Worm (Caenorhabditis elegans) whole organism, L4 larva: Measurements from ENCODE around the gene ser-2.

ENCODE experiments used
- F10B5.3 ChIP-seq: sonication (generic microtip); optimal IDR thresholded peaks from 2 replicates; lab custom pipeline; 2016; ENCODE audit warnings: mild to moderate bottlenecking, missing genetic modification characterization, missing compliant biosample characterization
- F26F4.8 ChIP-seq: fragments of 200-800 bp; sonication (Bioruptor generic); conservative IDR thresholded peaks from 2 replicates; pipeline ENCODE4 v1.3.6; 2022; ENCODE audit warnings: missing genetic modification characterization, missing compliant biosample characterization
- F37D6.2 ChIP-seq: sonication (generic microtip); optimal IDR thresholded peaks from 2 replicates; lab custom pipeline; 2016; ENCODE audit warnings: mild to moderate bottlenecking, missing genetic modification characterization, missing compliant biosample characterization
- F44E2.7 ChIP-seq: fragments of 200-800 bp; sonication (Bioruptor generic); IDR thresholded peaks from 2 replicates; pipeline ENCODE4 v2.1.2; 2022; ENCODE audit warnings: missing genetic modification characterization, missing compliant biosample characterization
- F49E8.2 ChIP-seq: sonication (generic microtip); optimal IDR thresholded peaks from 2 replicates; lab custom pipeline; 2016; ENCODE audit warnings: missing compliant biosample characterization, mild to moderate bottlenecking, missing genetic modification characterization, borderline replicate concordance
- T20F7.1 ChIP-seq: fragments of 200-800 bp; sonication (Bioruptor generic); optimal IDR thresholded peaks from 2 replicates; lab custom pipeline; 2018; ENCODE audit warnings: mild to moderate bottlenecking, missing genetic modification characterization, missing compliant biosample characterization
- T26A8.4 ChIP-seq: fragments of 200-800 bp; sonication (Bioruptor generic); IDR thresholded peaks from 2 replicates; pipeline ENCODE4 v1.3.6; 2022; ENCODE audit warnings: missing genetic modification characterization, missing compliant biosample characterization
- aha-1 ChIP-seq: fragments of 150-350 bp; peaks from one replicate; lab custom pipeline; 2014; ENCODE audit warnings: missing biosample characterization, missing genetic modification characterization
- aly-2 ChIP-seq: sonication (generic microtip); optimal IDR thresholded peaks from 2 replicates; lab custom pipeline; 2018; ENCODE audit warnings: missing biosample characterization, missing genetic modification characterization
- ceh-20 ChIP-seq: fragments of 200-800 bp; sonication (Bioruptor generic); IDR thresholded peaks from 2 replicates; pipeline ENCODE4 v1.3.6; 2022; ENCODE audit warnings: missing genetic modification reagents, missing genetic modification characterization, missing compliant biosample characterization
- ceh-32 ChIP-seq: sonication (generic microtip); optimal IDR thresholded peaks from 2 replicates; lab custom pipeline; 2016; ENCODE audit warnings: mild to moderate bottlenecking, missing genetic modification characterization, missing compliant biosample characterization; ENCODE audit not compliant: poor library complexity
- ceh-62 ChIP-seq: sonication (generic microtip); optimal IDR thresholded peaks from 2 replicates; lab custom pipeline; 2017; ENCODE audit warnings: missing biosample characterization, missing genetic modification characterization
- ces-1 ChIP-seq: fragments of 150-350 bp; sonication (generic microtip); optimal IDR thresholded peaks from 4 replicates; lab custom pipeline; 2014; ENCODE audit warnings: missing biosample characterization, missing genetic modification reagents, missing genetic modification characterization
- ctbp-1 ChIP-seq: fragments of 200-800 bp; sonication (Bioruptor generic); IDR thresholded peaks from 2 replicates; pipeline ENCODE4 v1.3.6; 2022; ENCODE audit warnings: missing genetic modification reagents, missing genetic modification characterization, missing compliant biosample characterization
- daf-12 ChIP-seq: fragments of 150-350 bp; optimal IDR thresholded peaks from 2 replicates; lab custom pipeline; 2014; ENCODE audit warnings: missing biosample characterization, missing genetic modification reagents, missing genetic modification characterization
- dmd-6 ChIP-seq: fragments of 200-800 bp; sonication (Bioruptor generic); IDR thresholded peaks from 2 replicates; pipeline ENCODE4 v1.3.6; 2022; ENCODE audit warnings: missing genetic modification reagents, missing genetic modification characterization, missing compliant biosample characterization
- dmd-9 ChIP-seq: fragments of 200-800 bp; sonication (Bioruptor generic); IDR thresholded peaks from 2 replicates; pipeline ENCODE4 v1.3.6; 2022; ENCODE audit warnings: missing genetic modification reagents, missing genetic modification characterization, missing compliant biosample characterization
- dpl-1 ChIP-seq: fragments of 150-350 bp; optimal IDR thresholded peaks from 2 replicates; lab custom pipeline; 2014; ENCODE audit warnings: missing biosample characterization, missing genetic modification reagents, missing genetic modification characterization
- dve-1 ChIP-seq: sonication (generic microtip); optimal IDR thresholded peaks from 2 replicates; lab custom pipeline; 2017; ENCODE audit warnings: antibody characterized with exemption, mild to moderate bottlenecking, missing genetic modification characterization, missing compliant biosample characterization; ENCODE audit not compliant: insufficient read depth
- gei-8 ChIP-seq: fragments of 200-800 bp; sonication (Bioruptor generic); optimal IDR thresholded peaks from 2 replicates; lab custom pipeline; 2018; ENCODE audit warnings: mild to moderate bottlenecking, missing genetic modification characterization, missing compliant biosample characterization
- hlh-11 ChIP-seq: fragments of 200-800 bp; sonication (Bioruptor generic); optimal IDR thresholded peaks from 2 replicates; lab custom pipeline; 2018; ENCODE audit warnings: mild to moderate bottlenecking, missing genetic modification characterization, missing compliant biosample characterization
- hlh-30 ChIP-seq: sonication (generic microtip); optimal IDR thresholded peaks from 2 replicates; lab custom pipeline; 2017; ENCODE audit warnings: antibody characterized with exemption, mild to moderate bottlenecking, missing genetic modification characterization, missing compliant biosample characterization; ENCODE audit not compliant: insufficient read depth
- lim-7 ChIP-seq: fragments of 200-800 bp; sonication (Bioruptor generic); IDR thresholded peaks from 2 replicates; pipeline ENCODE4 v1.3.6; 2022; ENCODE audit warnings: missing genetic modification characterization, missing compliant biosample characterization
- lin-29 ChIP-seq: fragments of 200-800 bp; sonication (Bioruptor generic); IDR thresholded peaks from 2 replicates; pipeline ENCODE4 v1.3.6; 2022; ENCODE audit warnings: missing genetic modification reagents, missing genetic modification characterization, missing compliant biosample characterization
- lin-39 ChIP-seq: fragments of 150-350 bp; optimal IDR thresholded peaks from 2 replicates; lab custom pipeline; 2014; ENCODE audit warnings: missing biosample characterization, missing genetic modification reagents, missing genetic modification characterization
- lsy-2 ChIP-seq, 2 experiments: fragments of 150-350 bp in 1 of 2; sonication (generic microtip) in 1 of 2; optimal IDR thresholded peaks; 2 replicates each; lab custom pipeline; 2014 to 2017; ENCODE audit warnings: missing biosample characterization in 2 of 2, missing genetic modification characterization in 2 of 2
- madf-5 ChIP-seq, 2 experiments: fragments of 200-800 bp; sonication (Bioruptor generic); IDR thresholded peaks; 2 replicates each; pipeline ENCODE4 v1.3.6; 2022; ENCODE audit warnings: missing compliant biosample characterization in 2 of 2, missing genetic modification characterization in 2 of 2
- mdl-1 ChIP-seq, 2 experiments: fragments of 150-350 bp in 1 of 2; sonication (generic microtip) in 1 of 2; optimal IDR thresholded peaks; 2 replicates each; lab custom pipeline; 2014 to 2017; ENCODE audit warnings: missing biosample characterization in 2 of 2, missing genetic modification characterization in 2 of 2
- mdt-29 ChIP-seq: fragments of 200-800 bp; sonication (Bioruptor generic); IDR thresholded peaks from 2 replicates; pipeline ENCODE4 v1.3.6; 2022; ENCODE audit warnings: missing genetic modification reagents, missing genetic modification characterization, missing compliant biosample characterization
- mep-1 ChIP-seq: fragments of 150-350 bp; sonication (generic microtip); optimal IDR thresholded peaks from 3 replicates; lab custom pipeline; 2014; ENCODE audit warnings: missing biosample characterization, missing genetic modification characterization
- mxl-2 ChIP-seq: fragments of 200-800 bp; sonication (Bioruptor generic); conservative IDR thresholded peaks from 2 replicates; pipeline ENCODE4 v1.3.6; 2022; ENCODE audit warnings: missing genetic modification reagents, missing genetic modification characterization, missing compliant biosample characterization
- nhr-10 ChIP-seq: fragments of 150-350 bp; optimal IDR thresholded peaks from 2 replicates; lab custom pipeline; 2014; ENCODE audit warnings: missing biosample characterization, missing genetic modification characterization
- nhr-11 ChIP-seq: fragments of 150-350 bp; optimal IDR thresholded peaks from 2 replicates; lab custom pipeline; 2014; ENCODE audit warnings: missing biosample characterization, missing genetic modification characterization
- nhr-25 ChIP-seq: sonication (generic microtip); optimal IDR thresholded peaks from 2 replicates; lab custom pipeline; 2017; ENCODE audit warnings: missing genetic modification characterization, mild to moderate bottlenecking, missing compliant biosample characterization, antibody characterized with exemption, moderate library complexity, borderline replicate concordance; ENCODE audit not compliant: insufficient read depth
- nhr-28 ChIP-seq: fragments of 150-350 bp; optimal IDR thresholded peaks from 2 replicates; lab custom pipeline; 2014; ENCODE audit warnings: missing biosample characterization, missing genetic modification characterization
- nhr-48 ChIP-seq: sonication (generic microtip); optimal IDR thresholded peaks from 2 replicates; lab custom pipeline; 2016; ENCODE audit warnings: mild to moderate bottlenecking, missing genetic modification characterization, missing compliant biosample characterization
- nhr-6 ChIP-seq: fragments of 150-350 bp; optimal IDR thresholded peaks from 2 replicates; lab custom pipeline; 2014; ENCODE audit warnings: missing biosample characterization, missing genetic modification characterization
- pha-4 ChIP-seq, 2 experiments: fragments of 150-350 bp in 1 of 2; fragments of 200-800 bp in 1 of 2; sonication (Bioruptor generic) in 1 of 2; IDR thresholded peaks in 1 of 2; optimal IDR thresholded peaks in 1 of 2; 2 replicates each; pipeline versions ENCODE4 v1.3.6 to Lab custom; 2014 to 2022; ENCODE audit warnings: missing genetic modification characterization in 2 of 2, missing genetic modification reagents in 2 of 2, missing biosample characterization in 1 of 2, missing compliant biosample characterization in 1 of 2
- rbr-2 ChIP-seq: sonication (generic microtip); optimal IDR thresholded peaks from 2 replicates; lab custom pipeline; 2016; ENCODE audit warnings: missing genotype, missing genetic modification characterization, missing compliant biosample characterization
- set-16 ChIP-seq: fragments of 200-800 bp; sonication (Bioruptor generic); IDR thresholded peaks from 2 replicates; pipeline ENCODE4 v1.3.6; 2022; ENCODE audit warnings: missing genetic modification reagents, missing genetic modification characterization, missing compliant biosample characterization
- snpc-1.2 ChIP-seq: fragments of 200-800 bp; sonication (Bioruptor generic); IDR thresholded peaks from 2 replicates; pipeline ENCODE4 v1.3.6; 2022; ENCODE audit warnings: missing genetic modification reagents, missing genetic modification characterization, missing compliant biosample characterization
- tag-97 ChIP-seq: fragments of 200-800 bp; sonication (Bioruptor generic); IDR thresholded peaks from 2 replicates; pipeline ENCODE4 v1.3.6; 2022; ENCODE audit warnings: missing genetic modification characterization, missing compliant biosample characterization
- zfp-2 ChIP-seq: sonication (generic microtip); optimal IDR thresholded peaks from 2 replicates; lab custom pipeline; 2016; ENCODE audit warnings: mild to moderate bottlenecking, missing genetic modification characterization, missing compliant biosample characterization
- ztf-11 ChIP-seq: fragments of 150-350 bp; optimal IDR thresholded peaks from 2 replicates; lab custom pipeline; 2014; ENCODE audit warnings: missing biosample characterization, missing genetic modification characterization
- ztf-7 ChIP-seq: fragments of 150-350 bp; optimal IDR thresholded peaks from 2 replicates; lab custom pipeline; 2014; ENCODE audit warnings: missing biosample characterization, missing genetic modification characterization

Gene ser-2

DNA sequence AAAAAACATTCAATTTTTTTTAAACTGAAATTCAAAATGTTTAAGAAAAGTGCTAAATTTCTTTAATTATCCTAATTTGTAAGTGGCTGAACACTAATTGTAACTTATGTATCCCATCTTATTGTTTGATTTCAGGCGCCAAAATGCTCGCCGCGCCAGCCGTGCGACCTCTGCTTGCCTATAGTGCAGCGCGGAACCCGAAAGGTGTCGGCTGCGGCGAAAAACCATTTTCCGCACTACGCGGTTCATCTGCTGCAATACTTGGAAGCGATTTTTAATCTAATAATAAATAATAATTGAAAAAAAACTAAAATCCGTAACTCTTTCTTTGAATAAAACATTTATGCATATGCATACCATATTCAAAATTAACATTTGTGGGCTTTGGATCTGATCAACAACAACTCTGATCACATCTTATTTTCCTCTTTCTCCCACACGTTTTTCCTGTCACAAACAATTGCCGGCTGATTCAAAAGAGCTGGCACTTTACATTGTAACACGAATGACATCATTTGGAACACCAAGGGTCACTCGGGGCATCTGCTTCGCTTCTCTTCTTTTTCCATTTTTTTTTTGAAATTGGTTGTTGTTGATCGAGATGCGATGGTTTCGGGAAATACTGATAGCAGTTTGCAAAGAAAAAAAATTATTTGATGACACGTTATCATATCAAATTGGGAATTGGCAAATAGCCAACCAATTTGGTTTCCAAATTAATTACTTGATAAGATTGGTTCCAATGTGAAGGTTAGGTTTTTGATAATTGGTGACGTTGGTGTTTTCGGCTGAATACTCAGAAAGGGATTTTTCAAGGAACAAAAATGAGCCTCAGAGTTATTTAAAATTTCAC is 42.8 kb upstream of the ser-2 start (continued):
- TF ChIP-seq dmd-9 (no peak), nhr-48 (tag; lab: Kevin White, UChicago) (no peak), F44E2.7 (GFP tag; lab: Robert Waterston, UW) (no peak), ceh-32 (peak; percentile 25), nhr-10 (no peak), lim-7 (GFP tag; lab: Robert Waterston, UW) (no peak), snpc-1.2 (no peak), mdt-29 (GFP tag; lab: Robert Waterston, UW) (no peak), F49E8.2 (tag; lab: Kevin White, UChicago) (no peak), dpl-1 (no peak), mdl-1 (tag; optimal IDR thresholded peaks at IDR 0.05; lab: Kevin White, UChicago) (peak in 1 of 2 experiments; percentile 44), T20F7.1 (GFP tag; lab: Kevin White, UChicago) (no peak), F10B5.3 (no peak), madf-5 (GFP tag; IDR thresholded peaks at IDR 0.05; lab: Robert Waterston, UW) (no peak), nhr-11 (tag; lab: Kevin White, UChicago) (no peak), nhr-25 (tag; lab: Kevin White, UChicago) (no peak), ztf-11 (tag; lab: Kevin White, UChicago) (no peak), F26F4.8 (GFP tag; lab: Robert Waterston, UW) (no peak), dve-1 (peak; percentile 0), mxl-2 (GFP tag; lab: Robert Waterston, UW) (no peak), ctbp-1 (GFP tag; lab: Robert Waterston, UW) (no peak)
- TF ChIP-seq, all 104 proteins: peak for 19

DNA sequence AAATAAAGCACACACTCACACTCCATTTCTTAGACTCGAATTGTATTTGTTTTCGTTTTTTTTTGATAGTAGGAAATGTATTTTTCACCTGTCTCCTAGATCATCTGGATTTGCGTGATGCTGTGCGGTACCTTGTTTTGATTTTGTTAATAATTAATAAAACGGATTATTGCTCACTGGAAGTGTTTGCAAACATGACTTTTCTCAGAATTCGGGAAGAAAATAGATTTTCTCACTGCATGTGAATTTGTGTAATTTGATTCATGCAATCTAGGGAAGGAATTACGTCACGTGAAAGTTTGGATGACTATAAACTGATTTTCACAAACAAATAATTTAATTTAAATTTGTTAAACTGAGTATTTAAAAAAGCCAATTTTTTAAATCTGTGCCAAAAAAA is 41.2 kb upstream of the ser-2 start:
- TF ChIP-seq aly-2 (tag; lab: Kevin White, UChicago): no peak
- peak; percentile 47 for TF ChIP-seq nhr-11 (tag; lab: Kevin White, UChicago)
- peak in 1 of 2 experiments; percentile 35 for TF ChIP-seq lsy-2 (tag; optimal IDR thresholded peaks at IDR 0.05; lab: Kevin White, UChicago)
- peak; percentile 20 for TF ChIP-seq rbr-2
- peak; percentile 47 for TF ChIP-seq mep-1 (tag; lab: Kevin White, UChicago)
- TF ChIP-seq dmd-6 (GFP tag; lab: Robert Waterston, UW): 0 out of 2 replicates have a peak, but pooled peaks have one; percentile 26
- peak; percentile 96 for TF ChIP-seq aha-1 (tag; lab: Kevin White, UChicago)
- no peak for TF ChIP-seq F26F4.8 (GFP tag; lab: Robert Waterston, UW)
- TF ChIP-seq ces-1 (GFP tag; lab: Kevin White, UChicago): peak; percentile 78
- TF ChIP-seq hlh-30 (tag; lab: Kevin White, UChicago): peak; percentile 67

DNA sequence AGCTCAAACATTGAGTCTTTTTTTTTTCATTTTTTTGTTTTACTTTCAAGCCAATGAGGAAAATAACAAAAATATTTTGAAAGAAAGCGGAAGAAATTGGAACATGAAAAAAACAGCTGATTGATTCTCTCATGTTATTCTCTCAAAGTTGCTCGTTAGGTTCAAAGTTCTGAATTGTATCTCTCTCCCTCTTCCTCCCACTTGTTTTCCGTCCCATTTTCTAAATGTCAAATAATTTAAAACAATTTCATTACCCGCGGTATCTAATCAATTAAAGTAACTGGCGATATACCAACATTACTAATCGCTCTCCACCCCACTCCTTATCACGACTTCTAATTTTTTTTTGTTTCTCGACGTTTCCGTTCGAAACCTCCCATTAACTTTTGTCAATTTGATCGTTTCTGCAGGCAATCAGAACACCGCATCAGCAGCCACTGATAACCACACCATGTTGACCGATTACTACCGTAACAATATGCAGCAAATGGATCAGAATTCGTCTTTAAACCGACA is 40.0 kb upstream of the ser-2 start:
- TF ChIP-seq T26A8.4 (GFP tag; lab: Robert Waterston, UW): no peak
- no peak for TF ChIP-seq hlh-30 (tag; lab: Kevin White, UChicago)
- 0 out of 2 replicates have a peak, but pooled peaks have one; percentile 6 for TF ChIP-seq dmd-6 (GFP tag; lab: Robert Waterston, UW)
- TF ChIP-seq pha-4 (GFP tag; IDR thresholded peaks at IDR 0.05; lab: Robert Waterston, UW): no peak
- TF ChIP-seq pha-4 (tag; optimal IDR thresholded peaks at IDR 0.05; lab: Kevin White, UChicago): no peak
- no peak for TF ChIP-seq daf-12 (tag; lab: Kevin White, UChicago)
- no peak for TF ChIP-seq ceh-20 (GFP tag; lab: Robert Waterston, UW)
- no peak for TF ChIP-seq lin-29 (GFP tag; lab: Robert Waterston, UW)
- TF ChIP-seq lin-39 (tag; lab: Kevin White, UChicago): no peak
- TF ChIP-seq F37D6.2 (tag; lab: Kevin White, UChicago): no peak
- no peak for TF ChIP-seq zfp-2 (tag; lab: Kevin White, UChicago)
- TF ChIP-seq nhr-28 (tag; lab: Kevin White, UChicago): peak; percentile 19
- no peak for TF ChIP-seq nhr-6
- TF ChIP-seq ceh-62: no peak
- peak; percentile 20 for TF ChIP-seq T20F7.1 (GFP tag; lab: Kevin White, UChicago)
- TF ChIP-seq F10B5.3: no peak
- no peak for TF ChIP-seq tag-97 (GFP tag; lab: Robert Waterston, UW)
- TF ChIP-seq gei-8 (GFP tag; lab: Kevin White, UChicago): no peak
- no peak for TF ChIP-seq nhr-48 (tag; lab: Kevin White, UChicago)
- no peak for TF ChIP-seq mdt-29 (GFP tag; lab: Robert Waterston, UW)
- TF ChIP-seq ztf-7 (tag; lab: Kevin White, UChicago): no peak
- TF ChIP-seq set-16 (GFP tag; lab: Robert Waterston, UW): no peak
- no peak for TF ChIP-seq hlh-11
